Worm (Caenorhabditis elegans): Measurements from ENCODE around the gene pxf-1.

Gene pxf-1

ce11 chrIV:10174328-10174727, at the start of gene pxf-1:
TSS of gene pxf-1 (minus strand) at chrIV:10174341.
- TF ChIP-seq dmd-4 (tag; optimal IDR thresholded peaks at IDR 0.05; ENCODE audit: borderline replicate concordance) (no peak), madf-2 (tag; optimal IDR thresholded peaks at IDR 0.05) (no peak), ceh-6 (GFP tag; optimal IDR thresholded peaks at IDR 0.05) (no peak), npax-4 (tag; optimal IDR thresholded peaks at IDR 0.05) (no peak), unc-42 (tag; optimal IDR thresholded peaks at IDR 0.05) (peak; percentile 24), C38D4.7 (GFP tag; optimal IDR thresholded peaks at IDR 0.05) (no peak)

DNA sequence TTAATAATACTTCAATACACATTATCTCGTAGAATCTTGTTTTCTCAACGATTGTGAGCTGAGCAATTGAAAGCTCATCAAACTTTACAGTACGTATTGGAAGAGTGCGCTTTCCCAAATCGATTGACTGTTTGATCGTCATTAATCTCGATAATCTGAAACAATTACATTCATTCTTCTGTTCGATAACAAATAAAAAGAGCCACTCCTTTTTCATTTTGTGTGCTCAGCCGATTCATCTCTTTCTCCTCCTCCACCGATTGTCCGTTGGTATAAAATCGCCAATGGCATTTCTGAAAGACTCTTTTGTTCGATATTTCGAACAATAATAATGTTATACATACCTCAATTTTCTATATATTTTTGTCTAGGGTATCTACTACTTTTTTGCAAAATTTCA, 49.6 kb upstream of the pxf-1 start, which contains the start of gene nas-12:
nas-12 (plus strand) TSS at position 301 of the 400 bp plus-strand sequence.
- TF ChIP-seq ztf-16 (tag; optimal IDR thresholded peaks at IDR 0.05) (no peak), pha-4 (tag; optimal IDR thresholded peaks at IDR 0.05) (no peak), fkh-6 (tag; optimal IDR thresholded peaks at IDR 0.05) (no peak), ceh-22 (tag; optimal IDR thresholded peaks at IDR 0.05) (no peak), mec-3 (tag; optimal IDR thresholded peaks at IDR 0.05; ENCODE audit: borderline replicate concordance) (no peak), tbx-7 (tag; optimal IDR thresholded peaks at IDR 0.05) (no peak), nfya-1 (tag; optimal IDR thresholded peaks at IDR 0.05) (no peak), hlh-13 (GFP tag; optimal IDR thresholded peaks at IDR 0.05) (no peak), K02D7.2 (tag; optimal IDR thresholded peaks at IDR 0.05) (no peak), ceh-6 (GFP tag; optimal IDR thresholded peaks at IDR 0.05) (no peak), ceh-30 (tag; optimal IDR thresholded peaks at IDR 0.05) (no peak), madf-2 (tag; optimal IDR thresholded peaks at IDR 0.05) (no peak), ama-1 (optimal IDR thresholded peaks at IDR 0.05) (no peak)

DNA sequence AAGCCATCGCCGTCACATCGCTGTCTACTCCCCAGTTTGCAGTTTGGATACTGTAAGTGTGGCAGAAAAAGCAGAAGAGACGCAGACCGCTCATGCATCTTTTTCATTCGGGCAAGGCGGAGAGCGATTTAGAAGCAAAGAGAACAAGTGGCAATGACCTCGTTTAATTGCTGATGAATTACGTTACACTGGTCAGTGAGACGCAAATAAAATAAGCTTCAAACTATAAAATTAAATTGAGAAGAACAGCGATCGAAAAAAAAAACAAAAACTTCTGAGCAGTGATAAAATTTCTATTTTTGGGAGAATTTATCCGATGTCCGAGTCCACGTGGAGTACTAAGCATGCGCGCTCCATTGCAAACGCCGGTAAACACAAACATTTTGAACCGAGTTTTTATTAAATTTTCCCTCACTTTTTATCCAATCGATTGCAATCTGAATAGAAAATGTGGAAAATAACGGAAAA, 48.0 kb upstream of the pxf-1 start, which contains the start of gene C24F3.2:
C24F3.2 (plus strand) TSS at position 418 of the 468 bp plus-strand sequence.
- TF ChIP-seq ceh-45 (GFP tag; IDR thresholded peaks at IDR 0.05) (no peak), ceh-34 (tag; optimal IDR thresholded peaks at IDR 0.05) (no peak), unc-42 (tag; optimal IDR thresholded peaks at IDR 0.05) (peak; percentile 75), dve-1 (tag; optimal IDR thresholded peaks at IDR 0.05) (no peak), tbx-7 (tag; optimal IDR thresholded peaks at IDR 0.05) (no peak), T23F11.4 (GFP tag; optimal IDR thresholded peaks at IDR 0.05) (no peak), nfya-1 (tag; optimal IDR thresholded peaks at IDR 0.05) (peak; percentile 17), zip-5 (tag; optimal IDR thresholded peaks at IDR 0.05) (peak; percentile 5), pag-3 (tag; optimal IDR thresholded peaks at IDR 0.05; ENCODE audit: borderline replicate concordance) (no peak), ceh-14 (tag; optimal IDR thresholded peaks at IDR 0.05) (no peak), ceh-2 (tag; optimal IDR thresholded peaks at IDR 0.05) (peak; percentile 26), ref-2 (tag; optimal IDR thresholded peaks at IDR 0.05) (peak; percentile 68), rnt-1 (tag; optimal IDR thresholded peaks at IDR 0.05) (peak; percentile 21), odd-2 (tag; optimal IDR thresholded peaks at IDR 0.05) (no peak), ceh-18 (tag; optimal IDR thresholded peaks at IDR 0.05) (peak; percentile 29), ets-4 (tag; optimal IDR thresholded peaks at IDR 0.05) (no peak), tbx-2 (tag; optimal IDR thresholded peaks at IDR 0.05) (peak; percentile 30), ceh-31 (tag; optimal IDR thresholded peaks at IDR 0.05) (peak; percentile 64), syd-9 (tag; optimal IDR thresholded peaks at IDR 0.05) (peak; percentile 6), unc-55 (GFP tag; optimal IDR thresholded peaks at IDR 0.05) (no peak), lin-11 (tag; optimal IDR thresholded peaks at IDR 0.05) (no peak)

DNA sequence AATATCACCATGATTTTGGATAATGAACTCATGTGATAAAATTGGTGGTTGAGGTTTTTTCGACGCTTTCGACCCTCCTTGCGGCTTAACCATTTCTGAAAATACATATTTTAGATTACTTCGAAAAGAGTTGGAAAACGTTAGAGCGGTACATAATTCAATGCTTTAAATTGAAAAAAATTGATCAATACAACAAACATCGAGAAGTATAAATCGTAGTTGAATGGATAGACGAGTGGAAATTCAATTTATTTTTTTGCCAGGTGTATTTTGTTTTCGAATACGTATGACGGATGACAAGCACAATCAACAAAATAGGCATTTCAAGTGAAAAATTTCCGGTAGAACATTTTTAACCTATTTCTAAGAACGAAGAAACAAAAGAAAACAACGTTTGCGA, 47.0 kb upstream of the pxf-1 start, which contains the start of gene tram-1:
tram-1 (minus strand) TSS at position 101 of the 400 bp plus-strand sequence.
- TF ChIP-seq hlh-15 (tag; optimal IDR thresholded peaks at IDR 0.05) (no peak), ceh-14 (tag; optimal IDR thresholded peaks at IDR 0.05) (no peak), rnt-1 (tag; optimal IDR thresholded peaks at IDR 0.05) (no peak), hlh-30 (tag; optimal IDR thresholded peaks at IDR 0.05; ENCODE audit: insufficient read depth) (no peak), npax-4 (tag; optimal IDR thresholded peaks at IDR 0.05) (no peak), hlh-8 (tag; optimal IDR thresholded peaks at IDR 0.05) (no peak), ceh-45 (GFP tag; IDR thresholded peaks at IDR 0.05) (no peak), ahr-1 (tag; optimal IDR thresholded peaks at IDR 0.05) (no peak), C08G9.2 (tag; optimal IDR thresholded peaks at IDR 0.05) (no peak), nfya-1 (tag; optimal IDR thresholded peaks at IDR 0.05) (no peak), syd-9 (tag; optimal IDR thresholded peaks at IDR 0.05) (no peak), che-1 (tag; optimal IDR thresholded peaks at IDR 0.05) (no peak), ceh-30 (tag; optimal IDR thresholded peaks at IDR 0.05) (no peak), ref-2 (tag; optimal IDR thresholded peaks at IDR 0.05) (no peak)
